Worm (Caenorhabditis elegans): ENCODE measurements around the gene ZK686.6.

- TF ChIP-seq elt-1 (tag; optimal IDR thresholded peaks at IDR 0.05) (no peak), ama-1 (optimal IDR thresholded peaks at IDR 0.05) (no peak), nhr-129 (tag; optimal IDR thresholded peaks at IDR 0.05) (no peak), mdl-1 (tag; optimal IDR thresholded peaks at IDR 0.05) (no peak)
Measured at ce11 chrIII:7736806-7737205, 36.0 kb downstream of the ZK686.6 start.
